Fruit fly (Drosophila melanogaster): ENCODE data around the gene CG31064.

- TF ChIP-seq CG14655 (GFP tag; optimal IDR thresholded peaks at IDR 0.05) (peak; percentile 62), CG15710 (tag; optimal IDR thresholded peaks at IDR 0.05) (peak; percentile 41), CG34367 (tag; optimal IDR thresholded peaks at IDR 0.05) (peak; percentile 23), CG12605 (GFP tag; IDR thresholded peaks at IDR 0.05) (no peak), CG4496 (GFP tag; IDR thresholded peaks at IDR 0.05) (peak; percentile 77), CG17806 (tag; optimal IDR thresholded peaks at IDR 0.05) (peak; percentile 47), Ets98B (GFP tag; IDR thresholded peaks at IDR 0.05) (peak; percentile 17; the same call in 1 of the 2 replicates), CG9948 (tag; optimal IDR thresholded peaks at IDR 0.05) (peak; percentile 22), CG13204 (GFP tag; optimal IDR thresholded peaks at IDR 0.05) (no peak), CG8301 (tag; optimal IDR thresholded peaks at IDR 0.05) (peak; percentile 58)
Observed at dm6 chr3R:27193079-27193478, 45.8 kb downstream of the CG31064 start.

All from whole organism, pupa.